Worm (Caenorhabditis elegans) whole organism, early embryonic: ENCODE data around the gene srw-87.

Experiments used
- B0310.2 ChIP-seq: sonication (generic microtip); optimal IDR thresholded peaks from 2 replicates; lab custom pipeline; 2016; ENCODE audit warnings: mild to moderate bottlenecking, missing genetic modification characterization, missing compliant biosample characterization
- F13C5.2 ChIP-seq: sonication (generic microtip); optimal IDR thresholded peaks from 2 replicates; lab custom pipeline; 2017; ENCODE audit warnings: mild to moderate bottlenecking, missing genetic modification characterization, inconsistent platforms, missing compliant biosample characterization
- ama-1 ChIP-seq: fragments of 150-350 bp; optimal IDR thresholded peaks from 2 replicates; lab custom pipeline; 2014
- ceh-36 ChIP-seq: sonication (generic microtip); optimal IDR thresholded peaks from 2 replicates; lab custom pipeline; 2016; ENCODE audit warnings: missing genetic modification characterization, inconsistent platforms, missing compliant biosample characterization
- ets-7 ChIP-seq: sonication (generic microtip); optimal IDR thresholded peaks from 2 replicates; lab custom pipeline; 2016; ENCODE audit warnings: missing genotype, missing genetic modification characterization, missing compliant biosample characterization
- flt-1 ChIP-seq: fragments of 200-800 bp; sonication (Bioruptor generic); IDR thresholded peaks from 2 replicates; pipeline ENCODE4 v1.3.6; 2022; ENCODE audit warnings: missing genetic modification characterization, missing compliant biosample characterization
- hmbx-1 ChIP-seq: sonication (generic microtip); optimal IDR thresholded peaks from 2 replicates; lab custom pipeline; 2016; ENCODE audit warnings: mild to moderate bottlenecking, missing genetic modification characterization, missing compliant biosample characterization
- hmg-4 ChIP-seq: fragments of 200-800 bp; sonication (Bioruptor generic); optimal IDR thresholded peaks from 2 replicates; lab custom pipeline; 2018; ENCODE audit warnings: mild to moderate bottlenecking, missing genetic modification characterization, missing compliant biosample characterization
- pes-1 ChIP-seq: fragments of 200-800 bp; sonication (Bioruptor generic); IDR thresholded peaks from 2 replicates; pipeline ENCODE4 v1.3.6; 2022; ENCODE audit warnings: missing genetic modification reagents, missing genetic modification characterization, missing compliant biosample characterization
- scrt-1 ChIP-seq: fragments of 200-800 bp; sonication (Bioruptor generic); IDR thresholded peaks from 2 replicates; pipeline ENCODE4 v1.3.6; 2022; ENCODE audit warnings: missing genetic modification characterization, missing compliant biosample characterization
- sea-1 ChIP-seq: fragments of 200-800 bp; sonication (Bioruptor generic); conservative IDR thresholded peaks from 2 replicates; pipeline ENCODE4 v1.3.6; 2022; ENCODE audit warnings: missing genetic modification characterization, missing compliant biosample characterization
- tbx-11 ChIP-seq: fragments of 200-800 bp; sonication (Bioruptor generic); IDR thresholded peaks from 2 replicates; pipeline ENCODE4 v1.3.6; 2022; ENCODE audit warnings: missing genetic modification characterization, missing compliant biosample characterization
- tbx-37 ChIP-seq: fragments of 200-800 bp; sonication (Bioruptor generic); conservative IDR thresholded peaks from 2 replicates; pipeline ENCODE4 v1.3.6; 2022; ENCODE audit warnings: missing genetic modification reagents, missing genetic modification characterization, missing compliant biosample characterization
- tra-4 ChIP-seq: sonication (generic microtip); optimal IDR thresholded peaks from 2 replicates; lab custom pipeline; 2017; ENCODE audit warnings: missing genetic modification characterization, missing compliant biosample characterization

- TF ChIP-seq tra-4 (tag; lab: Kevin White, UChicago) (no peak), ets-7 (tag; lab: Kevin White, UChicago) (no peak), sea-1 (no peak), B0310.2 (tag; lab: Kevin White, UChicago) (no peak), pes-1 (GFP tag; lab: Robert Waterston, UW) (no peak), hmg-4 (GFP tag; lab: Kevin White, UChicago) (no peak), ama-1 (lab: Kevin White, UChicago) (no peak), flt-1 (GFP tag; lab: Robert Waterston, UW) (no peak), tbx-37 (GFP tag; lab: Robert Waterston, UW) (no peak), hmbx-1 (tag; lab: Kevin White, UChicago) (no peak), ceh-36 (tag; lab: Kevin White, UChicago) (no peak), F13C5.2 (tag; lab: Kevin White, UChicago) (no peak), scrt-1 (no peak), tbx-11 (GFP tag; lab: Robert Waterston, UW) (no peak)
Observed at ce11 chrV:16299834-16300233, 36.6 kb upstream of the srw-87 start.
